Fruit fly (Drosophila melanogaster): ENCODE measurements around the gene Epg5.

The Epg5 gene

DNA sequence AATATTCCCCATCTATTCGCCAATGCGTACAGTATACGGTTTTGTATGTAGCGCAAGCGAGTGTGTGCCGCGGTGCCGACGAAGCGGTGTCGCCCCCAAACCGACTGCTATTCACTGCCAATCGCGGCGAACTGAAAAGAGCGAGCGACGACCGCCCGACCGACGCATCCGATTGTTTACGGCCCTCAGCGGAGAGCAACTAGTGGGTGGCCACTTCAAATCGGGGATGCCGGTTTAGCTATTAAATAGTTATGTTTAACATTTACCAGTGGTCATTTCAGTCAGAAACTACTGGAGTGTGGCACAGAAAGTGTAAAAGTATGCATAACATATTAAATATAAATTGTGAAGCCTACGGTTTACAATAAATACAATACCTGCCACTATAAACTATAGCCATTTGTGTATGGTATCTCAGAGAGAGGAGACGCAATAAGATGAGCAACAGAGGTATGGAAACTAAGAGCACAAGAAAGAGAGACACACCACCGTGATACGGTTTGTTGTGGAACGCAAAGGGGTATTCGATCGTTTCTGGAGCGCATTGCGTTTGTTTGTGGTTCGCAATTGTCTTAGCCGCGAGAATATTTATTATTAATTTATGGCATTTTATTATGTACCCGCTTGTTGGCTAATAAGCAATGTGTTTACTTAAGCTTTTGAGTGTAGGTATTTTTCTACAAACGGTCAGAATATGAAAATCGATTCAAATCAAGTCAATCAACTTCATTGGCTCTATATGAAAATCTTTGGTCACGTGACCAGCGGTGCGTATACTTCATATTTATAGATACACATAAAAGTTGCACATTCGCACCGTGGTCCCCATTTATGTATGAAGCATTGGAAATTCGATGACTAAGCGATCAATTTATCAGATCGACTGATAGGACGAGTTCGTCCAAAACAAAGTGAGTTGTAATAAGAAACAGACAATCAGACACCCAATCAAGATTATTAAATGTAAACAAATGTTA lies 18.4 kb downstream of the Epg5 start:
- TF ChIP-seq OdsH (GFP tag; optimal IDR thresholded peaks at IDR 0.05) (no peak), psq (GFP tag; optimal IDR thresholded peaks at IDR 0.05) (no peak), woc (GFP tag; optimal IDR thresholded peaks at IDR 0.05) (peak; percentile 81), CG32264 (GFP tag; optimal IDR thresholded peaks at IDR 0.05) (no peak), N (GFP tag; optimal IDR thresholded peaks at IDR 0.05) (no peak), pan (optimal IDR thresholded peaks at IDR 0.05) (no peak), Myc (optimal IDR thresholded peaks at IDR 0.05) (peak; percentile 89), br (GFP tag; optimal IDR thresholded peaks at IDR 0.05) (no peak), ey (GFP tag; optimal IDR thresholded peaks at IDR 0.05) (no peak), foxo (GFP tag; optimal IDR thresholded peaks at IDR 0.05) (no peak), usp (GFP tag; optimal IDR thresholded peaks at IDR 0.05) (no peak), Dif (GFP tag; optimal IDR thresholded peaks at IDR 0.05; ENCODE audit: partially characterized antibody) (peak; percentile 55), rgr (GFP tag; optimal IDR thresholded peaks at IDR 0.05) (peak; percentile 8), dl (GFP tag; optimal IDR thresholded peaks at IDR 0.05; ENCODE audit: insufficient read depth in 1 of 2, partially characterized antibody in 2 of 2) (peak in 1 of 2 experiments; percentile 47), Hr78 (GFP tag; optimal IDR thresholded peaks at IDR 0.05) (no peak), fru (GFP tag; optimal IDR thresholded peaks at IDR 0.05) (no peak), Sp1 (GFP tag; optimal IDR thresholded peaks at IDR 0.05) (no peak), sage (GFP tag; optimal IDR thresholded peaks at IDR 0.05) (peak; percentile 68), GATAd (GFP tag; optimal IDR thresholded peaks at IDR 0.05) (no peak), Abd-B (GFP tag; optimal IDR thresholded peaks at IDR 0.05) (no peak), HLH106 (tag; optimal IDR thresholded peaks at IDR 0.05) (no peak), lola (GFP tag; optimal IDR thresholded peaks at IDR 0.05) (no peak), Mio (GFP tag; optimal IDR thresholded peaks at IDR 0.05) (no peak), Jra (GFP tag; optimal IDR thresholded peaks at IDR 0.05) (no peak), Rel (GFP tag; optimal IDR thresholded peaks at IDR 0.05) (no peak), Rel (tag; optimal IDR thresholded peaks at IDR 0.05) (no peak), brk (GFP tag; optimal IDR thresholded peaks at IDR 0.05) (peak; percentile 36), h (GFP tag; optimal IDR thresholded peaks at IDR 0.05) (peak; percentile 24)

DNA sequence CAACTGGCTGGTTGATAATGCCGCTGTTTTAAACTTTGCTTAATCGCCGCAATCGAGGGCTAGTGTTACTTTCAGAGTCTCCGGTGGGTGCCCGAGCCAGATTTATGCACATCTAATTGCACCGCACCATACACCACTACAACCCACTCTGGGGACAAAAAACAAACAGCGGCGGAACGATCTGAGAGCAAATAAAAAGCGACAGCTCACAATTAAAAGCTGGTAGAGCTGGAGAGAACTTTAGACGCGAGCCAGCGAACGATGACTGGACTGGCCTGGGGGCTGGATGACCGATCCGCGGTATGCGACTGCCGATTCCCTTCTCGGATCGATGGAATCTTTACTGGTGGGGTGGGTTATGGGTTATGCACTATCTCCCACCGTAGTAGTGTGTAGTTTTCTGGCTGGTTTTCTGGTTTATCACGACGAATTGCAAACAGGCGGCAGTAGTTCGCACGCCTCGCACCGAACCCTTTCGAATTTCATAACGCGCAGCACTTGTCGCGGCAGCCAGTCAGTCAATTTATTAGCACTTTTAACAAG lies 19.2 kb downstream of the Epg5 start:
- TF ChIP-seq lola (GFP tag; optimal IDR thresholded peaks at IDR 0.05) = no peak
- TF ChIP-seq woc (GFP tag; optimal IDR thresholded peaks at IDR 0.05) = no peak
- no peak for TF ChIP-seq sage (GFP tag; optimal IDR thresholded peaks at IDR 0.05)
- peak; percentile 13 for TF ChIP-seq Sp1 (GFP tag; optimal IDR thresholded peaks at IDR 0.05)
- TF ChIP-seq tai (GFP tag; optimal IDR thresholded peaks at IDR 0.05) = no peak
- no peak for TF ChIP-seq Dfd (GFP tag; optimal IDR thresholded peaks at IDR 0.05)
- peak in 1 of 2 experiments; percentile 3 for TF ChIP-seq foxo (GFP tag; optimal IDR thresholded peaks at IDR 0.05)
- no peak for TF ChIP-seq dmrt93B (GFP tag; optimal IDR thresholded peaks at IDR 0.05)
- no peak for TF ChIP-seq Vsx2 (GFP tag; optimal IDR thresholded peaks at IDR 0.05; ENCODE audit: partially characterized antibody)
- no peak for TF ChIP-seq Hnf4 (GFP tag; optimal IDR thresholded peaks at IDR 0.05)

DNA sequence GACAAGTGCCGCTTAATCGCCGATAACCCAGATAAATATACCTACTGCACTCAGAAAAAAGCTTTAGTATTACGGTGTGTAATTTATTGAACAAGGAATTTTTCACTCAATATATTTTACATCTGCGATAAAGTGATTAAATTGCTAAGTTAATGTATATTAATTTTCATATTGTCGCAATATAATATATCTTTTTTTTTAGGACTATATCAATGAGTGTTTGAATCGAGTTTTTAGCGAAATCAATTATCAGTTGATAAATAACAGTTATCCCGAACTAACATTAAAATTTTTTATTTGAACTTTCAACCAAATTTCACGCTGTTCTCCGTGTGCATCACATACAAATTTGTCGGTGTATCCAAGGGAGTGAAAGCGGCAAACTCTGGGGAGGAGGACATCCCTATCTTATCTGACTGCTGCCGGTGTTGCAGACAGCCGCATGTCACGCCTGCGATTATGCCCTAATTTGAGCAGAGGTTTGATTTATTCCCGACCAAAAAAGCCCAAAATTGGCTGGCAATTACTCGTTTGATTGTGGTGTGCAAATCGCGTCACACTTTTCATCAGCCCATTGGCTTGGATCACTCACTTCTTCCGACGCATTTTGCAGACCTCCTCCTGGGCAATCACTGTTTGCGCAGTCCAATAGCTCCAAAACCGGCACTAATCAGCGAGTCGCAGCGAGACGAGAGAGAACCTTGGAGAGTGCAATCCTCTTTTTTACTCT lies 19.8 kb downstream of the Epg5 start:
- TF ChIP-seq OdsH (GFP tag; optimal IDR thresholded peaks at IDR 0.05) (peak; percentile 53), Hnf4 (GFP tag; optimal IDR thresholded peaks at IDR 0.05) (no peak), GATAd (GFP tag; optimal IDR thresholded peaks at IDR 0.05) (no peak), Dif (GFP tag; optimal IDR thresholded peaks at IDR 0.05; ENCODE audit: partially characterized antibody) (no peak), woc (GFP tag; optimal IDR thresholded peaks at IDR 0.05) (peak; percentile 14), brk (GFP tag; optimal IDR thresholded peaks at IDR 0.05) (no peak), dsf (GFP tag; optimal IDR thresholded peaks at IDR 0.05; ENCODE audit: borderline replicate concordance) (no peak), br (GFP tag; optimal IDR thresholded peaks at IDR 0.05) (no peak), sv (GFP tag; optimal IDR thresholded peaks at IDR 0.05) (no peak), sage (GFP tag; optimal IDR thresholded peaks at IDR 0.05) (no peak), foxo (GFP tag; optimal IDR thresholded peaks at IDR 0.05) (peak in 1 of 2 experiments; percentile 51), fru (GFP tag; optimal IDR thresholded peaks at IDR 0.05) (peak; percentile 50), psq (GFP tag; optimal IDR thresholded peaks at IDR 0.05) (peak; percentile 28), ey (GFP tag; optimal IDR thresholded peaks at IDR 0.05) (peak; percentile 2), Hr78 (GFP tag; optimal IDR thresholded peaks at IDR 0.05) (no peak), HLH106 (tag; optimal IDR thresholded peaks at IDR 0.05) (no peak), Hr83 (GFP tag; optimal IDR thresholded peaks at IDR 0.05; ENCODE audit: poor library complexity, severe bottlenecking) (peak; percentile 30)

Data from whole organism, wandering third instar larva.